Worm (Caenorhabditis elegans): ENCODE measurements around the gene mix-1.

- TF ChIP-seq tab-1 (GFP tag; IDR thresholded peaks at IDR 0.05) (no peak), T22C8.4 (GFP tag; IDR thresholded peaks at IDR 0.05) (no peak), cog-1 (tag; optimal IDR thresholded peaks at IDR 0.05) (no peak), ztf-23 (GFP tag; IDR thresholded peaks at IDR 0.05) (no peak)
Measured at ce11 chrII:10792611-10793010, 31.4 kb upstream of the mix-1 start.

All from whole organism, midembryonic.